Worm (Caenorhabditis elegans) whole organism, L3 larva: Measurements from ENCODE around the gene F21C10.5.
A peak's percentile ranks its signal among the peaks of the same experiment; 100 is the strongest.

ENCODE experiments used
- ZK546.5 ChIP-seq: sonication (generic microtip); optimal IDR thresholded peaks from 2 replicates; lab custom pipeline; 2017; ENCODE audit warnings: missing biosample characterization, missing genetic modification characterization
- ceh-28 ChIP-seq: fragments of 150-350 bp; optimal IDR thresholded peaks from 2 replicates; lab custom pipeline; 2014; ENCODE audit warnings: missing biosample characterization, missing genetic modification reagents, missing genetic modification characterization
- ceh-82 ChIP-seq: fragments of 150-350 bp; optimal IDR thresholded peaks from 2 replicates; lab custom pipeline; 2014; ENCODE audit warnings: missing biosample characterization, missing genetic modification characterization
- egl-27 ChIP-seq: sonication (generic microtip); optimal IDR thresholded peaks from 4 replicates; lab custom pipeline; 2017; ENCODE audit warnings: missing biosample characterization, missing genetic modification reagents, missing genetic modification characterization
- egl-5 ChIP-seq: fragments of 150-350 bp; optimal IDR thresholded peaks from 2 replicates; lab custom pipeline; 2017; ENCODE audit warnings: missing biosample characterization, missing genetic modification reagents, missing genetic modification characterization, inconsistent platforms
- elt-2 ChIP-seq: sonication (generic microtip); optimal IDR thresholded peaks from 2 replicates; lab custom pipeline; 2016; ENCODE audit warnings: missing genetic modification reagents, mild to moderate bottlenecking, missing genetic modification characterization, missing compliant biosample characterization
- fos-1 ChIP-seq: fragments of 150-350 bp; optimal IDR thresholded peaks from 2 replicates; lab custom pipeline; 2014; ENCODE audit warnings: missing biosample characterization, missing genetic modification characterization
- hmg-11 ChIP-seq: sonication (generic microtip); optimal IDR thresholded peaks from 2 replicates; lab custom pipeline; 2016; ENCODE audit warnings: missing genetic modification characterization, missing compliant biosample characterization
- jun-1 ChIP-seq: fragments of 150-350 bp; optimal IDR thresholded peaks from 2 replicates; lab custom pipeline; 2014; ENCODE audit warnings: missing biosample characterization, missing genetic modification reagents, missing genetic modification characterization
- lin-15B ChIP-seq: fragments of 150-350 bp; optimal IDR thresholded peaks from 2 replicates; lab custom pipeline; 2014; ENCODE audit warnings: missing biosample characterization, missing genetic modification characterization
- lsy-12 ChIP-seq: sonication (generic microtip); optimal IDR thresholded peaks from 2 replicates; lab custom pipeline; 2016; ENCODE audit warnings: mild to moderate bottlenecking, missing genetic modification characterization, missing compliant biosample characterization
- mdl-1 ChIP-seq: fragments of 150-350 bp; optimal IDR thresholded peaks from 2 replicates; lab custom pipeline; 2014; ENCODE audit warnings: missing biosample characterization, missing genetic modification characterization
- nfya-1 ChIP-seq: sonication (generic microtip); optimal IDR thresholded peaks from 2 replicates; lab custom pipeline; 2017; ENCODE audit warnings: missing genetic modification characterization, mild to moderate bottlenecking, missing compliant biosample characterization, antibody characterized with exemption, moderate library complexity; ENCODE audit not compliant: insufficient read depth
- nhr-11 ChIP-seq: fragments of 150-350 bp; optimal IDR thresholded peaks from 2 replicates; lab custom pipeline; 2014; ENCODE audit warnings: missing biosample characterization, missing genetic modification characterization
- nhr-12 ChIP-seq: fragments of 150-350 bp; optimal IDR thresholded peaks from 2 replicates; lab custom pipeline; 2014; ENCODE audit warnings: missing biosample characterization, missing genetic modification characterization
- nhr-23 ChIP-seq: fragments of 150-350 bp; optimal IDR thresholded peaks from 2 replicates; lab custom pipeline; 2014; ENCODE audit warnings: missing biosample characterization, missing genetic modification reagents, missing genetic modification characterization
- nhr-237 ChIP-seq: fragments of 150-350 bp; optimal IDR thresholded peaks from 2 replicates; lab custom pipeline; 2014; ENCODE audit warnings: missing biosample characterization, missing genetic modification characterization
- nhr-25 ChIP-seq: sonication (generic microtip); optimal IDR thresholded peaks from 2 replicates; lab custom pipeline; 2017; ENCODE audit warnings: missing biosample characterization, missing genetic modification characterization
- nhr-28 ChIP-seq: fragments of 150-350 bp; optimal IDR thresholded peaks from 2 replicates; lab custom pipeline; 2014; ENCODE audit warnings: missing biosample characterization, missing genetic modification characterization
- nhr-43 ChIP-seq: sonication (generic microtip); optimal IDR thresholded peaks from 2 replicates; lab custom pipeline; 2016; ENCODE audit warnings: mild to moderate bottlenecking, missing genetic modification characterization, missing compliant biosample characterization; ENCODE audit not compliant: poor library complexity, severe bottlenecking
- nhr-76 ChIP-seq: fragments of 150-350 bp; sonication (generic microtip); optimal IDR thresholded peaks from 5 replicates; lab custom pipeline; 2014; ENCODE audit warnings: missing biosample characterization, missing genetic modification characterization
- nhr-77 ChIP-seq: fragments of 150-350 bp; optimal IDR thresholded peaks from 2 replicates; lab custom pipeline; 2014; ENCODE audit warnings: missing biosample characterization, missing genetic modification characterization
- pha-4 ChIP-seq: fragments of 150-350 bp; optimal IDR thresholded peaks from 2 replicates; lab custom pipeline; 2014; ENCODE audit warnings: missing biosample characterization, missing genetic modification reagents, missing genetic modification characterization
- pqm-1 ChIP-seq: fragments of 150-350 bp; optimal IDR thresholded peaks from 2 replicates; lab custom pipeline; 2017; ENCODE audit warnings: missing biosample characterization, missing genetic modification characterization, inconsistent platforms
- sea-2 ChIP-seq: fragments of 150-350 bp; sonication (generic microtip); optimal IDR thresholded peaks from 4 replicates; lab custom pipeline; 2014; ENCODE audit warnings: missing biosample characterization, missing genetic modification reagents, missing genetic modification characterization
- skn-1 ChIP-seq: fragments of 150-350 bp; optimal IDR thresholded peaks from 2 replicates; lab custom pipeline; 2014; ENCODE audit warnings: missing biosample characterization, missing genetic modification characterization
- snpc-4 ChIP-seq: fragments of 150-350 bp; optimal IDR thresholded peaks from 2 replicates; lab custom pipeline; 2014; ENCODE audit warnings: missing biosample characterization, missing genetic modification characterization
- tbx-2 ChIP-seq: sonication (generic microtip); optimal IDR thresholded peaks from 2 replicates; lab custom pipeline; 2016; ENCODE audit warnings: mild to moderate bottlenecking, missing genetic modification characterization, missing compliant biosample characterization
- unc-39 ChIP-seq: sonication (generic microtip); optimal IDR thresholded peaks from 4 replicates; lab custom pipeline; 2017; ENCODE audit warnings: missing biosample characterization, missing genetic modification characterization
- ztf-11 ChIP-seq: fragments of 150-350 bp; optimal IDR thresholded peaks from 2 replicates; lab custom pipeline; 2014; ENCODE audit warnings: missing biosample characterization, missing genetic modification characterization
- ztf-4 ChIP-seq: fragments of 150-350 bp; optimal IDR thresholded peaks from 2 replicates; lab custom pipeline; 2014; ENCODE audit warnings: missing biosample characterization, missing genetic modification characterization

The F21C10.5 gene

DNA sequence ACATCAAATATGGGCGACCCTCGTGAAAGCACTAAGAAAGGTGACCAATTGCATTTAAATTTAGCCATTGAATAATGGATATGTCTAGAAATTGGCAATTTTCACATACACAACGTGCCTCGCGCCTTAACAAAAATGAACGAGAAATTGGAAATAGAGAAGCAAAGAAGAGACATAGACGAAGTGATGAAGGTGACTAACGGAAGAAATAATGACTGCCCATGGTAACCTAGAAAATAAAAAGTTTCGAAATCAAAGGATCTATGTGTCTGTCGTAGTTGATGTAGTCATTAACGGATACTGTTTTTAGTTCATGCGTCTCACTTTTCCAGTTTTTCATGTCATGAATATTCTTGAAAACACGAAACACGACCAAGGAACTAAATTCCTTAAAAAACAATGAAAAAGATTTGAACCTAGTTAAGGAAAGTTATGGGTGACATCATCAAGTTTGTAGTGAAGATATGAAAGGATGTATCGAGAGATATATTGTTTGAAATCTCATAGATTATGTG is 47.3 kb upstream of the F21C10.5 start:
- TF ChIP-seq sea-2 (GFP tag; lab: Kevin White, UChicago) (no peak), nhr-11 (tag; lab: Kevin White, UChicago) (no peak), hmg-11 (tag; lab: Kevin White, UChicago) (no peak), mdl-1 (tag; lab: Kevin White, UChicago) (no peak), nhr-23 (peak; percentile 56)

DNA sequence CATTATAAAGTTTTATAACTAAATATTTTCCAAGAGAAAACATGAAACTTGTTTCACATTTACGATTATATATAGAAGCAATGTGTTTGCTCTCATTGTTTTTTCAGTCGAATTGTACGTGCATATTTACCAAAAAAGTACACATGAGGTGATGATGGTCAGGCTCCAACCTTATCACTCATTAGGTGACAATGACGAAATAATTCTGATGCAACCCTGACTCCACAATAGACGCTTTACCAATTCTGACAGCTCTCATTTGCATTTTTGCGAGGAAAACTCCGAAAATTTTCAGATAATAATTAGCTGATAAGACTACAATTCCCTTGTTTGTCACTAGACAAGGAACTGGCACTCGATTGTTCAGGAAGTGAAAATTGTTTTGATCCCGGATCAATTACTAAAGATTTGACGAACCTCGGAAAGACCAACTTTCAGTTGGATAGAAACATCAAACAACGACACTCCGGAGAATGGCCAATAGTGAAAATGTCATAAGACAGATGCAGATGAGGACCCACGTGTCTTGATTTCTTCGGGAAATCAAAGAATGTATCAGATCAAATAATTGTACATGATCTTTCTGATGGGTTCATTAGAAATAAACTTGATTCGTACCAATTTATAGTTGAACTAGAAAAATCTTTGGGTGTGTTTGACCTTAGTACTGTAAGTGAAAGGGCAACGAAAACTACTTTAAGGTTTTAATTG is 46.5 kb upstream of the F21C10.5 start:
- TF ChIP-seq fos-1 (tag; lab: Kevin White, UChicago), result no peak
- no peak for TF ChIP-seq nhr-12
- peak; percentile 43 for TF ChIP-seq skn-1 (tag; lab: Kevin White, UChicago)
- TF ChIP-seq nhr-43 (tag; lab: Kevin White, UChicago), result peak; percentile 46
- TF ChIP-seq tbx-2 (tag; lab: Kevin White, UChicago), result no peak
- no peak for TF ChIP-seq nhr-76 (tag; lab: Kevin White, UChicago)
- peak; percentile 8 for TF ChIP-seq jun-1 (tag; lab: Kevin White, UChicago)
- TF ChIP-seq nhr-25, result peak; percentile 1
- TF ChIP-seq pqm-1, result peak; percentile 68
- no peak for TF ChIP-seq ZK546.5 (tag; lab: Kevin White, UChicago)
- TF ChIP-seq ceh-82, result no peak
- no peak for TF ChIP-seq nhr-28
- no peak for TF ChIP-seq nhr-77 (tag; lab: Kevin White, UChicago)
- no peak for TF ChIP-seq nhr-11 (tag; lab: Kevin White, UChicago)
- TF ChIP-seq lin-15B (tag; lab: Kevin White, UChicago), result no peak
- no peak for TF ChIP-seq ztf-4 (tag; lab: Kevin White, UChicago)
- TF ChIP-seq ceh-28 (tag; lab: Kevin White, UChicago), result no peak
- TF ChIP-seq pha-4 (tag; lab: Kevin White, UChicago), result no peak
- TF ChIP-seq snpc-4 (tag; lab: Kevin White, UChicago), result no peak
- TF ChIP-seq nhr-237 (tag; lab: Kevin White, UChicago), result no peak
- no peak for TF ChIP-seq hmg-11 (tag; lab: Kevin White, UChicago)
- no peak for TF ChIP-seq unc-39 (tag; lab: Kevin White, UChicago)
- peak; percentile 95 for TF ChIP-seq elt-2
- peak; percentile 3 for TF ChIP-seq nfya-1 (tag; lab: Kevin White, UChicago)
- no peak for TF ChIP-seq egl-5 (tag; lab: Kevin White, UChicago)
- no peak for TF ChIP-seq sea-2 (GFP tag; lab: Kevin White, UChicago)

DNA sequence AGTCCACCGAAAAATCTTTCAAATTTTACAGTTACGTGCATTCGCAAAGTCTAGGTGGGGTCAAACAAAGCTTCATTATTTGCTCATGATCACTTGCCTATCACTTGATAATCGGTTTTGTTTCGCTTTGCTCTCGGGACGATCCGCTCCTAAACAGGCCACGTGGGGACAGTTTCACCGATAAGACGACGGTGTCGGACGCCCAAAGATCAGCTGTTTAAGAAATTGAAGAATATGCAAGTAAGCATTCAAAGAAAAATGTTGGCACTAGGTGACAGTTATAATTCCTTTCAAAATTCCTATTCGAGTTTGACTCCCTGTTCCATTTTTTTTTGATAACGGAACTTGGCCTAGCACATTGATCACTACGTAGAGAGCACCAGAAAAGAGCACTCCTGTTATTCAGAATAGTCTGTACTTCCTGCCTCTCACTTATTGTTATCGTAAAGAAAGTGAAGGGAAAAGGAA is 45.4 kb upstream of the F21C10.5 start:
- TF ChIP-seq jun-1 (tag; lab: Kevin White, UChicago) (peak; percentile 68), pha-4 (tag; lab: Kevin White, UChicago) (peak; percentile 62), elt-2 (peak; percentile 99), egl-27 (tag; lab: Kevin White, UChicago) (no peak), pqm-1 (peak; percentile 93)

DNA sequence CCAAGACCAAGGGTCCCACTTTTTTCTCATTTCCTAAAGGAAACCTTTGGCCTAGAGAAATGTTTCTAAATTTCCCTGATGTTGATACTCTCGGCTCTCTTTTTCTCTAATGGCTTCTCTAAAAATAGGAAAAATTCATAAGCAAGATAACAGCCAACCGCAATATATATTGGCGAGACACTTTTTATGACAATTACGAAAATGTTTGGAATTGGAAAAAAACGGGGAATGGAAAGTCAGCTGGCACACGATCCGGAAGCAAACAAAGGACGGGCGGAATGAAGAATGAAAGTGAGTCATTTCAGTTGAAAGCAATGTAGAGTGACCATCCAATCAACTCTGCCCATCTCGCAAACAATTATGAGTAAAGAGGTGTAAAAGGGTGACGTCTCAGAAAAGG is 44.0 kb upstream of the F21C10.5 start:
- TF ChIP-seq nhr-76 (tag; lab: Kevin White, UChicago), result no peak
- no peak for TF ChIP-seq ztf-11 (tag; lab: Kevin White, UChicago)
- TF ChIP-seq pqm-1, result peak; percentile 80
- no peak for TF ChIP-seq hmg-11 (tag; lab: Kevin White, UChicago)
- peak; percentile 38 for TF ChIP-seq nfya-1 (tag; lab: Kevin White, UChicago)
- peak; percentile 67 for TF ChIP-seq elt-2
- peak; percentile 75 for TF ChIP-seq pha-4 (tag; lab: Kevin White, UChicago)
- TF ChIP-seq lsy-12, result no peak
- TF ChIP-seq nhr-23, result no peak
- TF ChIP-seq mdl-1 (tag; lab: Kevin White, UChicago), result no peak
- peak; percentile 2 for TF ChIP-seq jun-1 (tag; lab: Kevin White, UChicago)

DNA sequence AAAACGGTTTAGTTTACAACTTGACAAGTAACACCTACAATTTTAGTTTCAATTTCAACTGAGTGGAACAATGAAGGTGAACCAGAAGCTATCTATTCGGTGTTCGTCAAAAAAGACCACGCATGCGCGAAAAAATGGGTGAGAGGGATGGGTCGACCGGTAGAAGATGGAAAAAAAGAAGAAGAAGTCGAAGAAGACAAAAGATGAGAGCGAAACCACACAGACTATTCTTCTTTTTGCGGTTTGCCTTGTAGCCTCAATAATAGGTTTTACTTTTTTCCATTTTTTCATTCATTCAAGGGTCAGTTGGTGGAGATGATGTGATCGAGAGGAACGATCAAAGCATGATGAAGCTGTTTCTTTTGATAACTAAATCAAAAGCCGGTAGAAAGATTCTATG is 43.1 kb upstream of the F21C10.5 start:
- TF ChIP-seq nhr-25, result peak; percentile 32
- TF ChIP-seq nhr-23, result peak; percentile 3
- TF ChIP-seq jun-1 (tag; lab: Kevin White, UChicago), result no peak
- TF ChIP-seq, all 47 proteins: peak for 2
